Fruit fly (Drosophila melanogaster): Measurements from ENCODE around the gene ko.

ko gene

DNA sequence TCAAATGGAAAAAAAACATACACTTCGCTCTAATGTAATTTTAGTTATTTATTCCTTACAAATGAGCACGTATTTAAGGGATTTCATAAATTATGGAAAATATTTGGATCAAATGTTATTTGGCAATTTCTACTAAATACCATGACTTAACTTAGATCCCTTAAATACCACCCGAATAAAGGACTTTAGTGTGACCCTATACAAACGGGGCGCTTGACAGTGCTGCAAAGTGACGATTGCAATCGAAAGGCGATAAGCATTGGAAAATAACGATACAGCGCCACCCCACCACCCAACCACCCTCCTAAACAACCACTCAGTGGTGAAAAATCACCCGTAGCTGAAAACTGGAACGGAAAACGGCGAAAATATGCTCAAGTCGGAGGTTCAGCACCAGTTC is 468 bp upstream of the ko start, which contains the start of gene ICA69:
ICA69 (plus strand) TSS at position 20 of the 400 bp plus-strand sequence.
- TF ChIP-seq CG8319 (GFP tag; optimal IDR thresholded peaks at IDR 0.05), result no peak
- no peak for TF ChIP-seq pdm3 (GFP tag; optimal IDR thresholded peaks at IDR 0.05)
- TF ChIP-seq CG6276 (GFP tag; optimal IDR thresholded peaks at IDR 0.05), result no peak
- TF ChIP-seq CG1621 (tag; optimal IDR thresholded peaks at IDR 0.05), result no peak
- no peak for TF ChIP-seq Eip75B (GFP tag; optimal IDR thresholded peaks at IDR 0.05)
- no peak for TF ChIP-seq Sox14 (GFP tag; optimal IDR thresholded peaks at IDR 0.05)
- no peak for TF ChIP-seq CG34406 (GFP tag; optimal IDR thresholded peaks at IDR 0.05)
- no peak for TF ChIP-seq CG32006 (GFP tag; optimal IDR thresholded peaks at IDR 0.05)
- no peak for TF ChIP-seq CG31627 (GFP tag; optimal IDR thresholded peaks at IDR 0.05)

DNA sequence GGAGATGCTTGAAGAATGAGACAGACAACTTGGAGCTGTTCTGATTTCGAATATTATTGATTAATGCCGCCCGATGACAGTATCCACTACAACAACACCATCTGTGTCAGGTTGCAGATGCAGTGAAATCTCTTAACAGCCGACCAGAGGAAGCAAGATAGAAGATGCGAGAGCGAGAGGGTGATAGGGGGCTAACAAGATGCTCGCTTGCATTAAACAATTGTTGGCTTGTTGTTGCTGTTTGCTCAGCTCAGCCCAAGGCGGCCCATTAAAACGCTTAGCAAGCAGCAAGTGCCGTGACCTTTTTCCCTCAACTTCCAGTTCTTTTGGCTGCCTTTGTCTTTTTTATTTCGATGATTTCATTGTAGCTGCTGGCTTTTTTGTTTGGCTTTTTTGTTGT is 1.3 kb downstream of the ko start:
- no peak for TF ChIP-seq eg (GFP tag; IDR thresholded peaks at IDR 0.05)
- no peak for TF ChIP-seq CG32006 (GFP tag; optimal IDR thresholded peaks at IDR 0.05)
- no peak for TF ChIP-seq lz (GFP tag; optimal IDR thresholded peaks at IDR 0.05)
- no peak for TF ChIP-seq salr (GFP tag; optimal IDR thresholded peaks at IDR 0.05)
- TF ChIP-seq fd85E (GFP tag; optimal IDR thresholded peaks at IDR 0.05), result no peak
- no peak for TF ChIP-seq CG7368 (GFP tag; optimal IDR thresholded peaks at IDR 0.05)
- TF ChIP-seq CG11762 (GFP tag; optimal IDR thresholded peaks at IDR 0.05; ENCODE audit: insufficient read depth), result no peak
- TF ChIP-seq CG15336 (GFP tag; IDR thresholded peaks at IDR 0.05), result no peak
- no peak for TF ChIP-seq Eip93F (GFP tag; optimal IDR thresholded peaks at IDR 0.05)
- no peak for TF ChIP-seq fd59A (GFP tag; optimal IDR thresholded peaks at IDR 0.05)
- no peak for TF ChIP-seq CG4318 (GFP tag; optimal IDR thresholded peaks at IDR 0.05)
- TF ChIP-seq ss (GFP tag; optimal IDR thresholded peaks at IDR 0.05), result no peak
- TF ChIP-seq dac (GFP tag; optimal IDR thresholded peaks at IDR 0.05), result no peak
- TF ChIP-seq svp (GFP tag), result no peak
- no peak for TF ChIP-seq CG9139 (GFP tag; optimal IDR thresholded peaks at IDR 0.05)
- no peak for TF ChIP-seq CG8119 (GFP tag; IDR thresholded peaks at IDR 0.05)
- no peak for TF ChIP-seq Smox (GFP tag; optimal IDR thresholded peaks at IDR 0.05)
- no peak for TF ChIP-seq Ets21C (GFP tag; optimal IDR thresholded peaks at IDR 0.05)
- TF ChIP-seq spab (GFP tag; optimal IDR thresholded peaks at IDR 0.05), result no peak

DNA sequence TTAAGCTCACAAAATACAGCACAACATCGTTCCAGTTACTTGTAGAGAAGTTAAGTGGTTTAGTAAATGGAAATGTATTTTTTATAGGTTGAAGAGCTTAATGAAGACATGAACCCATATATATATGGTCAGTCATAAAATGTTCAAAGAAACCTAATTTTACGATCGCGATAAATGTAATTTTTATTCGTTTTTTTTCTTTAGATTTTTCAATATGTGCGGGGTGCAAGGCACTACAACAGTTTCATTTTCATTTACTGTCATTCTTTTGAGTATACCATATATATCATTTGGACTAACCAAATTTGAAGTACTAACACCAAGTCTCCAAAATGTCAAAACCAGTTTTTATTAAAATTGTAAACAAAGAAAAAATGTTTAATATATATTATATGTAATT is 7.5 kb downstream of the ko start, which contains the start of gene CG33284:
CG33284 (plus strand) TSS at position 301 of the 400 bp plus-strand sequence.
- no peak for TF ChIP-seq esn (GFP tag; optimal IDR thresholded peaks at IDR 0.05)
- no peak for TF ChIP-seq CG8319 (GFP tag; optimal IDR thresholded peaks at IDR 0.05)
- no peak for TF ChIP-seq Lpt (GFP tag; optimal IDR thresholded peaks at IDR 0.05)
- no peak for TF ChIP-seq ss (GFP tag; optimal IDR thresholded peaks at IDR 0.05)
- TF ChIP-seq net (GFP tag; optimal IDR thresholded peaks at IDR 0.05), result no peak
- no peak for TF ChIP-seq CG11294 (GFP tag; IDR thresholded peaks at IDR 0.05)
- no peak for TF ChIP-seq Hr38 (GFP tag; optimal IDR thresholded peaks at IDR 0.05)
- no peak for TF ChIP-seq CG4318 (GFP tag; optimal IDR thresholded peaks at IDR 0.05)
- TF ChIP-seq Eip75B (GFP tag; optimal IDR thresholded peaks at IDR 0.05), result no peak
- no peak for TF ChIP-seq CG8119 (GFP tag; IDR thresholded peaks at IDR 0.05)
- no peak for TF ChIP-seq CG10631 (GFP tag; optimal IDR thresholded peaks at IDR 0.05)
- TF ChIP-seq CG3919 (GFP tag; optimal IDR thresholded peaks at IDR 0.05), result no peak
- no peak for TF ChIP-seq CG10669 (GFP tag; optimal IDR thresholded peaks at IDR 0.05)
- TF ChIP-seq CG6163 (GFP tag; IDR thresholded peaks at IDR 0.05), result no peak
- no peak for TF ChIP-seq vri (GFP tag; optimal IDR thresholded peaks at IDR 0.05)
- no peak for TF ChIP-seq cyc (GFP tag; optimal IDR thresholded peaks at IDR 0.05)
- no peak for TF ChIP-seq CG6276 (GFP tag; optimal IDR thresholded peaks at IDR 0.05)
- TF ChIP-seq Hr4 (GFP tag; optimal IDR thresholded peaks at IDR 0.05), result no peak
- TF ChIP-seq CG7368 (GFP tag; optimal IDR thresholded peaks at IDR 0.05), result no peak
- no peak for TF ChIP-seq fkh (GFP tag; optimal IDR thresholded peaks at IDR 0.05)
